Worm (Caenorhabditis elegans) whole organism, midembryonic: Measurements from ENCODE around the gene uev-2.
A peak's percentile ranks its signal among the peaks of the same experiment; 100 is the strongest.

Experiments used
- T22C8.4 ChIP-seq: fragments of 200-800 bp; sonication (Bioruptor generic); IDR thresholded peaks from 2 replicates; pipeline ENCODE4 v1.3.6; 2022; ENCODE audit warnings: missing genetic modification characterization, missing compliant biosample characterization
- cog-1 ChIP-seq: sonication (generic microtip); optimal IDR thresholded peaks from 2 replicates; lab custom pipeline; 2016; ENCODE audit warnings: missing genetic modification characterization, missing compliant biosample characterization
- flt-1 ChIP-seq: fragments of 200-800 bp; sonication (Bioruptor generic); IDR thresholded peaks from 2 replicates; pipeline ENCODE4 v1.3.6; 2022; ENCODE audit warnings: missing genetic modification characterization, missing compliant biosample characterization
- klf-2 ChIP-seq: fragments of 200-800 bp; sonication (Bioruptor generic); conservative IDR thresholded peaks from 2 replicates; pipeline ENCODE4 v1.3.6; 2022; ENCODE audit warnings: missing genetic modification reagents, missing genetic modification characterization, missing compliant biosample characterization
- med-1 ChIP-seq: sonication (generic microtip); optimal IDR thresholded peaks from 2 replicates; lab custom pipeline; 2017; ENCODE audit warnings: missing genetic modification characterization, mild to moderate bottlenecking, missing compliant biosample characterization, antibody characterized with exemption, missing genetic modification reagents; ENCODE audit not compliant: insufficient read depth
- ref-1 ChIP-seq: fragments of 200-800 bp; sonication (Bioruptor generic); conservative IDR thresholded peaks from 2 replicates; pipeline ENCODE4 v1.3.6; 2022; ENCODE audit warnings: missing genetic modification reagents, missing genetic modification characterization, missing compliant biosample characterization
- tab-1 ChIP-seq: fragments of 200-800 bp; sonication (Bioruptor generic); IDR thresholded peaks from 2 replicates; pipeline ENCODE4 v1.3.6; 2022; ENCODE audit warnings: missing genetic modification characterization, missing compliant biosample characterization
- ztf-23 ChIP-seq: fragments of 200-800 bp; sonication (Bioruptor generic); IDR thresholded peaks from 2 replicates; pipeline ENCODE4 v1.3.6; 2022; ENCODE audit warnings: missing genetic modification reagents, missing genetic modification characterization, missing compliant biosample characterization
- ztf-29 ChIP-seq: fragments of 200-800 bp; sonication (Bioruptor generic); IDR thresholded peaks from 2 replicates; pipeline ENCODE4 v1.3.6; 2022; ENCODE audit warnings: missing genetic modification reagents, missing genetic modification characterization, missing compliant biosample characterization

Gene uev-2

DNA sequence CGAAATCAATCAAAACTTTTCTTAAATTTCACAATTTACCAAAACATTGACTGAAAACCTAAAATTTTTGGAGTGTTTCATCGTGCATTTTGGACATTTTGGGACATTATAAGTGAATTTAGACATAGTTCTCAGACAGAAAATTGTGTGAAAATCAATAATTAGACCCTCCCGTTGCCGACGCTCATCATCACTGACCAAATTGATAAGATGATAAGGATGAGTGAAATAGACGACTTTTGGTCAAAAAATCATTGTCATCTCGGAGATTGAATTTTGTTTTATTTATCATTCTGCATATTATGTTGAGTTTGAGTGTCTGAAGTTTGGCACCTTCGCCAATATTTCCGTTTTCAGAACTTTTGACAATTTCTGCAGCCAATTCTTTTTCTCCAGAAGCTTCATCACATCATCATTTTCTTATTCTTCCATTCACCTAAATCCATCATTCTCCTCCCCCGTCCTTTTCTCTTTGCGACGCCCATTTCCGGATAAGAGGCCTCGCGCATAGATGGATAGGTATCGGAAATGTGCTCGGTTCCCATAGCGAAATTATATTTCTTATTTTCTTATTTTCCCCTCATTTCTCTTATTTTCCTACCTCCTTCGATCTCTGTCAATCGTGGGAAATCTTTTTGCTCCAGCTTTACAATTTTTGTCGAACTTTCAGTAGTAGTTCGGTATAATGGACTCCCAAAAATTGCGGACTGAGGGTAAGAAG lies 28.8 kb downstream of the uev-2 start, which contains the start of gene bas-1:
Gene bas-1, plus strand, starts transcription at position 671 of the 721 bp plus-strand sequence.
- TF ChIP-seq klf-2 (GFP tag; lab: Robert Waterston, UW) (no peak), med-1 (GFP tag; lab: Kevin White, UChicago) (no peak), ztf-23 (GFP tag; lab: Robert Waterston, UW) (no peak), flt-1 (GFP tag; lab: Robert Waterston, UW) (no peak), tab-1 (GFP tag; lab: Robert Waterston, UW) (no peak), ref-1 (GFP tag; lab: Robert Waterston, UW) (no peak), T22C8.4 (GFP tag; lab: Robert Waterston, UW) (no peak), ztf-29 (GFP tag; lab: Robert Waterston, UW) (no peak), cog-1 (no peak)

DNA sequence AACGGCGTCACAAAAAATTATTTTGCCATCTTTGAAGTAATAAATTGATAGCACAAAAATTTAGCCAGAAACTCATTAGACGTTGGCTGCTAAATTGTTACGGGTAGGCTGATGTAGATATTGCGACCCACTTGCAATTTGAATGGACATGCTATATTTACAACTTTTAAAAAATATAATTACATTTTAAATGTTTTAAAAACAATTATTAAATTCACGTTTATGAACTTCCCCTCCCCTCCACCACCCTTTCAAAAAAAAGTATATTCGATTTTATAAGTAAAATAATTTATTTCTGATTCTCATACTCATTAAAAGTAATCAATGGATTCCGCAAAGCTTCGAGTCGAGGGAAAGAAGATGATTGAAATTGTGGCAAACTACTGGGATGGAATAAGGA lies 31.7 kb downstream of the uev-2 start, which contains the start of gene basl-1:
Gene basl-1, plus strand, starts transcription at position 301 of the 400 bp plus-strand sequence.
- TF ChIP-seq cog-1 = no peak
- no peak for TF ChIP-seq flt-1 (GFP tag; lab: Robert Waterston, UW)
- no peak for TF ChIP-seq ref-1 (GFP tag; lab: Robert Waterston, UW)
- no peak for TF ChIP-seq tab-1 (GFP tag; lab: Robert Waterston, UW)
- TF ChIP-seq med-1 (GFP tag; lab: Kevin White, UChicago) = no peak
- no peak for TF ChIP-seq T22C8.4 (GFP tag; lab: Robert Waterston, UW)
- no peak for TF ChIP-seq ztf-29 (GFP tag; lab: Robert Waterston, UW)
- TF ChIP-seq ztf-23 (GFP tag; lab: Robert Waterston, UW) = no peak
- TF ChIP-seq klf-2 (GFP tag; lab: Robert Waterston, UW) = no peak

DNA sequence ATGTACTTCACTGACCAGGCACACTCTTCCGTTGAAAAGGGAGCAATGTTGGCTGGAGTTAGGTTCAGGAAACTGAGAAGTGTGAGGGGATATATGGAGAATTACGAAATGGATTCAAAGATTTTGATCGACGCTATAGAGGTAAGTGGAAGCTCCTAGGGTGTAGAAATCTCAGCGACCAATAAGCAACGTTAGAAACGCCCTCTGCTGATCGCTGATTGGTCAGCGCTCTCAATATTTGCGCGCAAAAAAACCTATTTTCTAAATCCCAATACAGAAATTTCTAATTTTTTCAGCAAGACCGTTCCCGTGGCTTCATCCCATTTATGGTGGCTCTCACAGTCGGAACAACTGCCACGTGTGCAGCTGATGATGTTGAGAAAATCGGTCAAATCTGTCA lies 32.8 kb downstream of the uev-2 start:
- no peak for TF ChIP-seq flt-1 (GFP tag; lab: Robert Waterston, UW)
- no peak for TF ChIP-seq ref-1 (GFP tag; lab: Robert Waterston, UW)
- no peak for TF ChIP-seq med-1 (GFP tag; lab: Kevin White, UChicago)
- TF ChIP-seq T22C8.4 (GFP tag; lab: Robert Waterston, UW) = no peak
- TF ChIP-seq tab-1 (GFP tag; lab: Robert Waterston, UW) = no peak
- no peak for TF ChIP-seq ztf-23 (GFP tag; lab: Robert Waterston, UW)
- TF ChIP-seq ztf-29 (GFP tag; lab: Robert Waterston, UW) = no peak
- TF ChIP-seq cog-1 = no peak
- no peak for TF ChIP-seq klf-2 (GFP tag; lab: Robert Waterston, UW)

DNA sequence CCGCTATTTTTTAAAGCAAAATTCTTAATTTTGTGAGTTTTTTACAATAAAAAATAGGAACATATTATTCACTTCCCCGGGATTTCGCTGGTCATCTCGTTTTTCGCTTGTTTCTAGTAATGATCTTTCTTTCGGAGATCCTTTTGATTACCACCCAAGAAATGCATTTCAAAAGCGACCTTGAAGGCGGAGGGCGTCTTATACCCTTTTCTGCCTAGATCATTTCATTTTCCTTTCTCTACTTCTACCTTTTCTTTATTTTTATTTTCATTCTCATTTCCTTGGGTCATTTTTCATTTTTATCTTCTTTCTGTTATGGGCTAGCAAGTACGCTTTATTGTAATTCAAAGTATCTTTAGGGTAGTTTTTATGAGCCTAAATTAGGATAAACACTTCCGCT lies 37.3 kb downstream of the uev-2 start:
- TF ChIP-seq ref-1 (GFP tag; lab: Robert Waterston, UW) (no peak), klf-2 (GFP tag; lab: Robert Waterston, UW) (no peak), ztf-23 (GFP tag; lab: Robert Waterston, UW) (no peak), ztf-29 (GFP tag; lab: Robert Waterston, UW) (no peak), flt-1 (GFP tag; lab: Robert Waterston, UW) (no peak), cog-1 (no peak), T22C8.4 (GFP tag; lab: Robert Waterston, UW) (no peak), med-1 (GFP tag; lab: Kevin White, UChicago) (no peak), tab-1 (GFP tag; lab: Robert Waterston, UW) (no peak)

DNA sequence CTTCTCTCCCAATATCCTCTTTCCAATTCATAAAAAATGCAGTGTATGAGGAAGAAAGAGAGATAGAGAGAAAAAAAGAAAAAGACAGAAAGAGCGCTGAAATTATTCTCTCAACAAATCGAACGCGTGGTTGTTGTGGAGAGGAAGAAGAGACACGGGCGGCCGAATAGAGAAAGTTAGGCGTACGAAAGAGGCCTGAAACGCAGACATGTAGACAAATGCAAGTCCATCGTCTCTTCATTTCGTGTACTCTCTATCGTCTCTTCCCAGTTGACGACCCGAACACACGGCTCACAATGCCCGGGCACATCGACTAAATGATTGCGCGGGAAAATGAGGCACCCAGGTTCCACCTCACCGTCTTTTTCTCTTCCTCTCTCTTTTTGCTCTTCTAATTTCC lies 38.3 kb downstream of the uev-2 start:
- TF ChIP-seq flt-1 (GFP tag; lab: Robert Waterston, UW) = no peak
- TF ChIP-seq ztf-23 (GFP tag; lab: Robert Waterston, UW) = no peak
- TF ChIP-seq cog-1 = peak; percentile 53
- no peak for TF ChIP-seq tab-1 (GFP tag; lab: Robert Waterston, UW)

DNA sequence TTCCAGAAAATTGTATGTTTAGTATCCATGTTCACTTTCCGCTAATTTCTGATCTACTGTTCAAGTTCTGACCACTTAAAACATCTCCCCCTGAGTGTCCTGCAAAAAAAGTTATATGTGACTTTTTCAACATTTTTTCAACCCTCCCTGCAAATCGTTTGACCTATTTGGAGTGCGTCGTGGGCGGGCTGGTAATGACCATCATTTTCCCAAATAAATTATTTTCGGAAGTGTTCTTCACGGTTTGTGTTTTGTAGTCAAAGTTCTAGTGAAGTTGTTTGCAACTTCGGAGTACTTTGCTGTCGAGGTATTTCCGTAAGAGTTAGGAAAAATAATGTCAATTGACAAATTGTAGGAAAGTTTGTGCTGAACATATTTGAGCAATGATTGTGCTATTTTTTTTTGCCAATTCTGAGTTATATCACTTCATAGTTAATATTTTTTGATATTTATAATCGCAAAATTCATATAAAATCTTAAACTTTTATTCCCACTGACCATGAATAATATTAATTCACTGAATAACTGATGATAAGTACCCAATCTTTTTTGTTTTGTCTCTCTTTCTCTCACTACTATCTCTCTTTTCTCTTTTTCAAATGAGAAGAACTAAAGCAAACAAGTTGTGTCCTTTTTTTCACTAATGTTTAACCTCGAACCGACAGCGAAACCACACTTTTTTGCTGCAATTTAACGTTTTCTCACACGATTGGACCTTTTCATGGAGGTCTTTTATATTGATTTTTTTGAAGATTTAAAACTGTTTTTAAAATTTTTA lies 39.5 kb downstream of the uev-2 start:
- no peak for TF ChIP-seq cog-1
- no peak for TF ChIP-seq ztf-23 (GFP tag; lab: Robert Waterston, UW)
- TF ChIP-seq ztf-29 (GFP tag; lab: Robert Waterston, UW) = no peak
- TF ChIP-seq T22C8.4 (GFP tag; lab: Robert Waterston, UW) = no peak
- no peak for TF ChIP-seq tab-1 (GFP tag; lab: Robert Waterston, UW)
- TF ChIP-seq flt-1 (GFP tag; lab: Robert Waterston, UW) = no peak
- no peak for TF ChIP-seq klf-2 (GFP tag; lab: Robert Waterston, UW)
- no peak for TF ChIP-seq med-1 (GFP tag; lab: Kevin White, UChicago)
- TF ChIP-seq ref-1 (GFP tag; lab: Robert Waterston, UW) = no peak

DNA sequence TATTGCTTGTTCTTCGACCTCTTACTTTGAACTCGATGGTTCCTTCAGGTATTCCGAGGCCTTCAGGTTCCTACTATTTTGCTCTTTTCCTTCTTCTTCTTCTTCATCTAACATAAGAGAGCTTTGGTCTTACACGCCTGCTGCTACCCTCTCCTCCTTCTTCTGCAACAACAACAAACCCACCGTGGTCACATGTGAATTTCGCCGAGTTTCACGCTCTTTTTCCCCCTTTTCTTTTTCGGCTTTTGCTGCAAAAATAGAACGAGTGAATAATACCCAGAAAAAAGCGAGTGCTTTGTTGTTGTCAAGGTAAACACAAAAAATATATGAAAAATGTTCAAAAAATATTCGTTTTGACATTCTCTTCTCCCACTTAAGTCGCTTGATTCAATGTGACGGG lies 40.5 kb downstream of the uev-2 start:
- no peak for TF ChIP-seq cog-1
- no peak for TF ChIP-seq klf-2 (GFP tag; lab: Robert Waterston, UW)
- TF ChIP-seq ref-1 (GFP tag; lab: Robert Waterston, UW) = no peak
- TF ChIP-seq flt-1 (GFP tag; lab: Robert Waterston, UW) = no peak
- TF ChIP-seq tab-1 (GFP tag; lab: Robert Waterston, UW) = no peak
- TF ChIP-seq ztf-23 (GFP tag; lab: Robert Waterston, UW) = no peak
- no peak for TF ChIP-seq med-1 (GFP tag; lab: Kevin White, UChicago)
- no peak for TF ChIP-seq T22C8.4 (GFP tag; lab: Robert Waterston, UW)
- TF ChIP-seq ztf-29 (GFP tag; lab: Robert Waterston, UW) = no peak

DNA sequence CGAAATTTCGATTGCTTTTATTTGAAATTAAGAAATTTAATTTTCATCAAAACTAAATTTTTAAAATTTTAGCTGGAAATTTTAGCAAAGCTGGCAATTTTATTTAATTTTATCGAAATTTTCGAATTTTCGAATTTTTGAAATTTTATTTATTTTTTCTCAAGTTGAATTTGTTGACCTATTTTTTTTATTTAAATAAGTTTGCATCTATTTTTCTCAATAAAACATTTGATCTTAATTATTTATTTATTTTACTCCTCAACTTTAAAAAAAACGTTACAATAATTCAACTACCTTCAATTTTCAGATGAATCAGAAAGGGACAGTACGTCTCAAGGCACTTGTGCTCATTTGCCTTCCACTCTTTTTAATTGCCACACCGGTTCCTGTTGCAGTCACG lies 41.9 kb downstream of the uev-2 start, which contains the start of gene daf-4:
Gene daf-4, plus strand, starts transcription at position 301 of the 400 bp plus-strand sequence.
- no peak for TF ChIP-seq med-1 (GFP tag; lab: Kevin White, UChicago)

DNA sequence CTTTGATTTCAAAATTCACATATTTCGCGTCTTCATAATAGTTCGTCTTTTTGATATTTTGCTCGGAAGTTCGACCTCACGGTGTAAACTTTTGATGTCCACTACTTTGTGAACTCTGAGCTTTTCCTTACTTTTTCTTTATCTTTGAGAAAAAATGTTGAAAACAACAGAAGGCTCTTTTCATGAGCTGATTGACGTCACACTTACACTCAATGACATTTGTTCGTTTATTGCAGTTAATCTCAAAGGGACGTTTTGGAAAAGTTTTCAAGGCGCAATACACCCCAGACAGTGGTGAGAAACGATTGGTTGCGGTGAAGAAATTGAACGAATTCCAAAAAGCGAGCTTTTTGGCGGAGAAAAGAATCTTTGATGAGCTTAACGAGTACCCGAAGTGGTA lies 46.3 kb downstream of the uev-2 start:
- TF ChIP-seq ztf-29 (GFP tag; lab: Robert Waterston, UW) (no peak), flt-1 (GFP tag; lab: Robert Waterston, UW) (no peak)
